Worm (Caenorhabditis elegans) whole organism, young adult: ENCODE data around the gene Y39H10B.3.

Experiments used
- B0019.2 ChIP-seq: fragments of 200-800 bp; sonication (Bioruptor generic); conservative IDR thresholded peaks from 2 replicates; pipeline ENCODE4 v1.3.6; 2022; ENCODE audit warnings: missing genetic modification reagents, missing genetic modification characterization, missing compliant biosample characterization
- B0035.1 ChIP-seq: sonication (generic microtip); optimal IDR thresholded peaks from 2 replicates; lab custom pipeline; 2016; ENCODE audit warnings: missing genetic modification characterization, mild to moderate bottlenecking, missing compliant biosample characterization, missing genotype, missing genetic modification reagents
- C17E4.6 ChIP-seq: fragments of 200-800 bp; sonication (Bioruptor generic); IDR thresholded peaks from 2 replicates; pipeline ENCODE4 v1.3.6; 2022; ENCODE audit warnings: missing genetic modification reagents, missing genetic modification characterization, missing compliant biosample characterization
- F33H1.4 ChIP-seq: fragments of 200-800 bp; sonication (Bioruptor generic); IDR thresholded peaks from 2 replicates; pipeline ENCODE4 v1.3.6; 2022; ENCODE audit warnings: missing genetic modification reagents, missing genetic modification characterization, missing compliant biosample characterization
- F39B2.1 ChIP-seq: fragments of 200-800 bp; sonication (Bioruptor generic); IDR thresholded peaks from 2 replicates; pipeline ENCODE4 v1.3.6; 2022; ENCODE audit warnings: missing genetic modification reagents, missing genetic modification characterization, missing compliant biosample characterization
- F49E8.2 ChIP-seq: sonication (generic microtip); optimal IDR thresholded peaks from 3 replicates; lab custom pipeline; 2017; ENCODE audit warnings: missing genetic modification characterization, mild to moderate bottlenecking, missing compliant biosample characterization, antibody characterized with exemption, moderate library complexity; ENCODE audit not compliant: insufficient read depth
- F55B11.4 ChIP-seq: sonication (generic microtip); optimal IDR thresholded peaks from 2 replicates; lab custom pipeline; 2016; ENCODE audit warnings: missing compliant biosample characterization, missing genetic modification characterization, borderline replicate concordance; ENCODE audit not compliant: insufficient read depth
- K12H6.12 ChIP-seq: fragments of 200-800 bp; sonication (Bioruptor generic); optimal IDR thresholded peaks from 2 replicates; lab custom pipeline; 2018; ENCODE audit warnings: mild to moderate bottlenecking, missing genetic modification characterization, missing compliant biosample characterization
- T07F8.4 ChIP-seq: sonication (generic microtip); optimal IDR thresholded peaks from 2 replicates; lab custom pipeline; 2016; ENCODE audit warnings: mild to moderate bottlenecking, missing genetic modification characterization, moderate library complexity, missing compliant biosample characterization
- Y67H2A.10 ChIP-seq: fragments of 200-800 bp; sonication (Bioruptor generic); conservative IDR thresholded peaks from 2 replicates; pipeline ENCODE4 v1.3.6; 2022; ENCODE audit warnings: missing genetic modification reagents, missing genetic modification characterization, missing compliant biosample characterization
- Y95B8A.8 ChIP-seq: fragments of 200-800 bp; sonication (Bioruptor generic); IDR thresholded peaks from 2 replicates; pipeline ENCODE4 v1.3.6; 2022; ENCODE audit warnings: missing genetic modification reagents, missing genetic modification characterization, missing compliant biosample characterization
- aptf-3 ChIP-seq: fragments of 200-800 bp; sonication (Bioruptor generic); IDR thresholded peaks from 2 replicates; pipeline ENCODE4 v1.3.6; 2022; ENCODE audit warnings: missing genetic modification characterization, missing compliant biosample characterization
- atf-7 ChIP-seq: sonication (generic microtip); optimal IDR thresholded peaks from 2 replicates; lab custom pipeline; 2017; ENCODE audit warnings: mild to moderate bottlenecking, missing genetic modification characterization, missing compliant biosample characterization
- athp-1 ChIP-seq: sonication (generic microtip); optimal IDR thresholded peaks from 2 replicates; lab custom pipeline; 2017; ENCODE audit warnings: mild to moderate bottlenecking, missing genetic modification characterization, missing compliant biosample characterization
- ceh-58 ChIP-seq: fragments of 200-800 bp; sonication (Bioruptor generic); IDR thresholded peaks from 2 replicates; pipeline ENCODE4 v1.3.6; 2022; ENCODE audit warnings: missing genetic modification characterization, missing compliant biosample characterization
- ceh-79 ChIP-seq: sonication (generic microtip); optimal IDR thresholded peaks from 2 replicates; lab custom pipeline; 2017; ENCODE audit warnings: mild to moderate bottlenecking, missing genetic modification characterization, missing compliant biosample characterization
- chd-7 ChIP-seq: sonication (generic microtip); optimal IDR thresholded peaks from 2 replicates; lab custom pipeline; 2016; ENCODE audit warnings: mild to moderate bottlenecking, missing genetic modification characterization, moderate library complexity, missing compliant biosample characterization
- dpff-1 ChIP-seq: sonication (generic microtip); optimal IDR thresholded peaks from 2 replicates; lab custom pipeline; 2017; ENCODE audit warnings: mild to moderate bottlenecking, missing genetic modification characterization, missing compliant biosample characterization
- egl-18 ChIP-seq: fragments of 200-800 bp; sonication (Bioruptor generic); IDR thresholded peaks from 2 replicates; pipeline ENCODE4 v1.3.6; 2022; ENCODE audit warnings: missing genetic modification reagents, missing genetic modification characterization, missing compliant biosample characterization
- egl-44 ChIP-seq: fragments of 200-800 bp; sonication (Bioruptor generic); IDR thresholded peaks from 2 replicates; pipeline ENCODE4 v1.3.6; 2022; ENCODE audit warnings: missing genetic modification reagents, missing genetic modification characterization, missing compliant biosample characterization
- ekl-4 ChIP-seq: fragments of 200-800 bp; sonication (Bioruptor generic); IDR thresholded peaks from 2 replicates; pipeline ENCODE4 v1.3.6; 2022; ENCODE audit warnings: missing genetic modification reagents, missing genetic modification characterization, missing compliant biosample characterization
- ets-4 ChIP-seq: fragments of 200-800 bp; sonication (Bioruptor generic); optimal IDR thresholded peaks from 2 replicates; lab custom pipeline; 2018; ENCODE audit warnings: mild to moderate bottlenecking, missing genetic modification characterization, missing compliant biosample characterization
- gei-17 ChIP-seq: fragments of 200-800 bp; sonication (Bioruptor generic); optimal IDR thresholded peaks from 2 replicates; lab custom pipeline; 2018; ENCODE audit warnings: mild to moderate bottlenecking, missing genetic modification characterization, missing compliant biosample characterization
- hmg-20 ChIP-seq: fragments of 200-800 bp; sonication (Bioruptor generic); IDR thresholded peaks from 2 replicates; pipeline ENCODE4 v1.3.6; 2022; ENCODE audit warnings: missing genetic modification reagents, missing genetic modification characterization, missing compliant biosample characterization
- hrde-1 ChIP-seq: sonication (generic microtip); optimal IDR thresholded peaks from 2 replicates; lab custom pipeline; 2016; ENCODE audit warnings: missing genetic modification characterization, mild to moderate bottlenecking, missing compliant biosample characterization, moderate library complexity, missing genotype, missing genetic modification reagents, borderline replicate concordance
- let-607 ChIP-seq, 2 experiments: fragments of 200-800 bp in 1 of 2; sonication (Bioruptor generic) in 1 of 2; sonication (generic microtip) in 1 of 2; optimal IDR thresholded peaks; 2 replicates each; lab custom pipeline; 2016 to 2018; ENCODE audit warnings: mild to moderate bottlenecking in 2 of 2, missing compliant biosample characterization in 2 of 2, missing genetic modification characterization in 2 of 2, moderate library complexity in 2 of 2, missing genotype in 1 of 2
- lin-26 ChIP-seq: fragments of 200-800 bp; sonication (Bioruptor generic); IDR thresholded peaks from 2 replicates; pipeline ENCODE4 v1.3.6; 2022; ENCODE audit warnings: missing genetic modification reagents, missing genetic modification characterization, missing compliant biosample characterization
- lsl-1 ChIP-seq: fragments of 200-800 bp; sonication (Bioruptor generic); optimal IDR thresholded peaks from 2 replicates; lab custom pipeline; 2018; ENCODE audit warnings: mild to moderate bottlenecking, missing genetic modification characterization, moderate library complexity, missing compliant biosample characterization
- madf-8 ChIP-seq: fragments of 200-800 bp; sonication (Bioruptor generic); conservative IDR thresholded peaks from 2 replicates; pipeline ENCODE4 v1.3.6; 2022; ENCODE audit warnings: missing genetic modification reagents, missing genetic modification characterization, missing compliant biosample characterization
- nfya-1 ChIP-seq: sonication (generic microtip); optimal IDR thresholded peaks from 2 replicates; lab custom pipeline; 2017; ENCODE audit warnings: antibody characterized with exemption, missing compliant biosample characterization, missing genetic modification characterization, borderline replicate concordance; ENCODE audit not compliant: insufficient read depth
- nhr-120 ChIP-seq: fragments of 200-800 bp; sonication (Bioruptor generic); IDR thresholded peaks from 2 replicates; pipeline ENCODE4 v1.3.6; 2022; ENCODE audit warnings: missing genetic modification characterization, missing compliant biosample characterization
- nhr-80 ChIP-seq: sonication (generic microtip); optimal IDR thresholded peaks from 2 replicates; lab custom pipeline; 2016; ENCODE audit warnings: missing genetic modification characterization, missing compliant biosample characterization
- pbrm-1 ChIP-seq: fragments of 200-800 bp; sonication (Bioruptor generic); IDR thresholded peaks from 2 replicates; pipeline ENCODE4 v1.3.6; 2022; ENCODE audit warnings: missing genetic modification reagents, missing genetic modification characterization, missing compliant biosample characterization
- repo-1 ChIP-seq: sonication (generic microtip); optimal IDR thresholded peaks from 2 replicates; lab custom pipeline; 2017; ENCODE audit warnings: mild to moderate bottlenecking, missing genetic modification characterization, missing compliant biosample characterization
- rpc-1 ChIP-seq, 2 experiments: fragments of 150-350 bp in 1 of 2; sonication (generic microtip) in 1 of 2; optimal IDR thresholded peaks; 2 replicates each; lab custom pipeline; 2014 to 2018; ENCODE audit warnings: missing biosample characterization in 1 of 2, missing genetic modification characterization in 1 of 2, missing genetic modification reagents in 1 of 2, missing genotype in 1 of 2
- sdz-38 ChIP-seq: sonication (generic microtip); optimal IDR thresholded peaks from 2 replicates; lab custom pipeline; 2016; ENCODE audit warnings: missing genotype, missing genetic modification characterization, missing compliant biosample characterization
- snpc-4 ChIP-seq, 5 experiments: fragments of 150-350 bp in 1 of 5; sonication (generic microtip) in 4 of 5; optimal IDR thresholded peaks; 2 replicates each; lab custom pipeline; 2014 to 2018; ENCODE audit warnings: missing genetic modification characterization in 5 of 5, missing biosample characterization in 3 of 5, antibody characterized with exemption in 2 of 5, mild to moderate bottlenecking in 2 of 5, missing compliant biosample characterization in 2 of 5, missing genotype in 2 of 5, moderate library complexity in 2 of 5, missing genetic modification reagents in 1 of 5
- sptf-2 ChIP-seq: fragments of 200-800 bp; sonication (Bioruptor generic); optimal IDR thresholded peaks from 2 replicates; lab custom pipeline; 2018; ENCODE audit warnings: mild to moderate bottlenecking, missing genetic modification characterization, missing compliant biosample characterization
- tbx-9 ChIP-seq: sonication (generic microtip); optimal IDR thresholded peaks from 2 replicates; lab custom pipeline; 2016; ENCODE audit warnings: borderline replicate concordance, missing genetic modification characterization, inconsistent platforms, missing compliant biosample characterization
- xnd-1 ChIP-seq: sonication (generic microtip); optimal IDR thresholded peaks from 2 replicates; lab custom pipeline; 2016; ENCODE audit warnings: missing genotype, missing genetic modification reagents, missing genetic modification characterization, missing compliant biosample characterization
- ztf-22 ChIP-seq: fragments of 200-800 bp; sonication (Bioruptor generic); optimal IDR thresholded peaks from 2 replicates; lab custom pipeline; 2018; ENCODE audit warnings: mild to moderate bottlenecking, missing genetic modification characterization, moderate library complexity, missing compliant biosample characterization

The Y39H10B.3 gene

ce11 chrV:3632249-3633030, 38.2 kb upstream of the Y39H10B.3 start:
- TF ChIP-seq athp-1 (tag; lab: Kevin White, UChicago) (no peak), gei-17 (no peak), sdz-38 (tag; lab: Kevin White, UChicago) (no peak), egl-44 (GFP tag; lab: Robert Waterston, UW) (peak; percentile 45; the same call in 1 of the 2 replicates), sptf-2 (GFP tag; lab: Kevin White, UChicago) (no peak), ceh-79 (tag; lab: Kevin White, UChicago) (no peak), atf-7 (tag; lab: Kevin White, UChicago) (peak; percentile 56), egl-18 (GFP tag; lab: Robert Waterston, UW) (no peak), pbrm-1 (GFP tag; lab: Robert Waterston, UW) (no peak), ekl-4 (GFP tag; lab: Robert Waterston, UW) (no peak), F55B11.4 (tag; lab: Kevin White, UChicago) (no peak), Y67H2A.10 (GFP tag; lab: Robert Waterston, UW) (no peak), Y95B8A.8 (no peak), B0019.2 (GFP tag; lab: Robert Waterston, UW) (no peak), ets-4 (GFP tag; lab: Kevin White, UChicago) (no peak), let-607 (tag; optimal IDR thresholded peaks at IDR 0.05; lab: Kevin White, UChicago) (peak in 1 of 2 experiments; percentile 19), ztf-22 (GFP tag; lab: Kevin White, UChicago) (peak; percentile 36), nhr-80 (tag; lab: Kevin White, UChicago) (peak; percentile 77), madf-8 (GFP tag; lab: Robert Waterston, UW) (no peak), repo-1 (tag; lab: Kevin White, UChicago) (no peak), hmg-20 (GFP tag; lab: Robert Waterston, UW) (no peak)

- TF ChIP-seq snpc-4 (GFP tag; optimal IDR thresholded peaks at IDR 0.05; lab: Kevin White, UChicago) (no peak), snpc-4 (tag; optimal IDR thresholded peaks at IDR 0.05; lab: Kevin White, UChicago) (peak in 1 of 4 experiments; percentile 6), lsl-1 (GFP tag; lab: Kevin White, UChicago) (no peak)
Observed at ce11 chrV:3633041-3633440, 37.6 kb upstream of the Y39H10B.3 start, which contains the start of gene F59B1.2. Gene F59B1.2 (plus strand): TSS chrV:3633341.

- no peak for TF ChIP-seq sptf-2 (GFP tag; lab: Kevin White, UChicago)
- no peak for TF ChIP-seq tbx-9 (tag; lab: Kevin White, UChicago)
- peak; percentile 75 for TF ChIP-seq repo-1 (tag; lab: Kevin White, UChicago)
- no peak for TF ChIP-seq B0019.2 (GFP tag; lab: Robert Waterston, UW)
- TF ChIP-seq F39B2.1 (GFP tag; lab: Robert Waterston, UW) = 0 out of 2 replicates have a peak, but pooled peaks have one; percentile 62
- TF ChIP-seq F33H1.4 (GFP tag; lab: Robert Waterston, UW) = no peak
- TF ChIP-seq C17E4.6 (GFP tag; lab: Robert Waterston, UW) = no peak
- TF ChIP-seq xnd-1 (tag; lab: Kevin White, UChicago) = no peak
- no peak for TF ChIP-seq hrde-1 (tag; lab: Kevin White, UChicago)
- TF ChIP-seq T07F8.4 (tag; lab: Kevin White, UChicago) = no peak
- TF ChIP-seq lin-26 = no peak
- TF ChIP-seq dpff-1 (tag; lab: Kevin White, UChicago) = no peak
- TF ChIP-seq B0035.1 (tag; lab: Kevin White, UChicago) = no peak
- no peak for TF ChIP-seq aptf-3 (GFP tag; lab: Robert Waterston, UW)
- peak; percentile 64 for TF ChIP-seq chd-7
- no peak for TF ChIP-seq F49E8.2 (tag; lab: Kevin White, UChicago)
- TF ChIP-seq nfya-1 (tag; lab: Kevin White, UChicago) = no peak
- no peak for TF ChIP-seq ceh-58 (GFP tag; lab: Robert Waterston, UW)
- no peak for TF ChIP-seq K12H6.12 (tag; lab: Kevin White, UChicago)
- TF ChIP-seq nhr-120 (GFP tag; lab: Robert Waterston, UW) = no peak
- no peak for TF ChIP-seq rpc-1 (optimal IDR thresholded peaks at IDR 0.05; lab: Kevin White, UChicago)
- no peak for TF ChIP-seq rpc-1 (tag; optimal IDR thresholded peaks at IDR 0.05; lab: Kevin White, UChicago)
Observed at ce11 chrV:3634293-3635016, 36.1 kb upstream of the Y39H10B.3 start.
